Worm (Caenorhabditis elegans): Measurements from ENCODE around the gene clec-250.

The clec-250 gene

DNA sequence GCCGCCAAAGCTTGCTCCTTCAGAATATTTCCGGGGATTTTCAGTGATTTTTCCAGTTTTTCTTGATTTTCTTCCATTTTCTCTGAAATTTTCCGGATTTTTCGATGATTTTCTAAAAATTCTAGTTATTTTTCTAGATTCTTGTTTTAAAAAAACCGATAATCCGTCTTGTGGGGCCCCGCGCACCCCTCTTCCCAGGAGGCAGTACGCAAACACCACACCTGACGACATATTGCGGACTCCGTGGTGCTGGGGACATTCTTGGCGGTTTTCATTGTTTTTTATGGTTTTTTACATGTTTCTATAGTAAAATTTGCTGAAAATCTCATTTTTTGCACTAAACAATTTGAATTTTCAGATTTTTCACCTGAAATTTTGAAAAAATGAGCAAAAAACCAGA lies 52.3 kb downstream of the clec-250 start, which contains the start of the genes ubc-19 and Y69H2.7:
ubc-19 (minus strand) TSS at position 82 of the 400 bp plus-strand sequence.
Y69H2.7 (plus strand) TSS at position 309 of the 400 bp plus-strand sequence.
- peak; percentile 23 for TF ChIP-seq lsy-2 (tag; optimal IDR thresholded peaks at IDR 0.05)
- TF ChIP-seq elt-3 (tag; optimal IDR thresholded peaks at IDR 0.05) = no peak
- no peak for TF ChIP-seq nhr-76 (tag; optimal IDR thresholded peaks at IDR 0.05)
- peak; percentile 4 for TF ChIP-seq lin-13 (tag; optimal IDR thresholded peaks at IDR 0.05)
- peak; percentile 35 for TF ChIP-seq sptf-1 (tag; optimal IDR thresholded peaks at IDR 0.05)
- TF ChIP-seq lin-32 (GFP tag; optimal IDR thresholded peaks at IDR 0.05) = no peak
- TF ChIP-seq ceh-39 (tag; optimal IDR thresholded peaks at IDR 0.05) = peak; percentile 79

All from whole organism, mixed stage, embryonic.